Worm (Caenorhabditis elegans) whole organism, midembryonic: ENCODE results near the gene F31B9.2.

Source experiments
- T22C8.4 ChIP-seq: fragments of 200-800 bp; sonication (Bioruptor generic); IDR thresholded peaks from 2 replicates; pipeline ENCODE4 v1.3.6; 2022; ENCODE audit warnings: missing genetic modification characterization, missing compliant biosample characterization
- klf-2 ChIP-seq: fragments of 200-800 bp; sonication (Bioruptor generic); conservative IDR thresholded peaks from 2 replicates; pipeline ENCODE4 v1.3.6; 2022; ENCODE audit warnings: missing genetic modification reagents, missing genetic modification characterization, missing compliant biosample characterization
- med-1 ChIP-seq: sonication (generic microtip); optimal IDR thresholded peaks from 2 replicates; lab custom pipeline; 2017; ENCODE audit warnings: missing genetic modification characterization, mild to moderate bottlenecking, missing compliant biosample characterization, antibody characterized with exemption, missing genetic modification reagents; ENCODE audit not compliant: insufficient read depth
- tab-1 ChIP-seq: fragments of 200-800 bp; sonication (Bioruptor generic); IDR thresholded peaks from 2 replicates; pipeline ENCODE4 v1.3.6; 2022; ENCODE audit warnings: missing genetic modification characterization, missing compliant biosample characterization
- ztf-23 ChIP-seq: fragments of 200-800 bp; sonication (Bioruptor generic); IDR thresholded peaks from 2 replicates; pipeline ENCODE4 v1.3.6; 2022; ENCODE audit warnings: missing genetic modification reagents, missing genetic modification characterization, missing compliant biosample characterization
- ztf-29 ChIP-seq: fragments of 200-800 bp; sonication (Bioruptor generic); IDR thresholded peaks from 2 replicates; pipeline ENCODE4 v1.3.6; 2022; ENCODE audit warnings: missing genetic modification reagents, missing genetic modification characterization, missing compliant biosample characterization

DNA sequence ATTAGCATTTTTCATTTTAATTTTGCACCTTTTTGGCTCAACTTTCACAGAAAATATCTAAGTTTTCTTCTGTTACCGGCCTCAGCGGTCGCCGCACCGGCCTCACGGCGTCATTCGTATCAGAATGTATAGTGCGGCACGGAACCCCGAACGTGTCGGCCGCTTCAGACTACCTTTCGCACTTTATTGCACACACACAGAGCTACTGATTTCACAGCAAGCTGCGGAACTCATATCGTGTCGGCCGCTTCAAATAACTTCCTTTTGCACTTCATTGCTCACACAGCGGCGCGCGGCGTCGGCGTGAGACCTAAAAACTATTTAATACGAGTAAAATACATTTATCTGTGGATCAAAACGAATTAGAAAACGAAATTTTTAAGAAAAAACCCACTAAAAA is 32.7 kb upstream of the F31B9.2 start:
- TF ChIP-seq ztf-29 (GFP tag; lab: Robert Waterston, UW), result no peak
- no peak for TF ChIP-seq med-1
- TF ChIP-seq tab-1 (GFP tag; lab: Robert Waterston, UW), result no peak
- no peak for TF ChIP-seq klf-2
- TF ChIP-seq T22C8.4 (GFP tag; lab: Robert Waterston, UW), result no peak
- TF ChIP-seq ztf-23 (GFP tag; lab: Robert Waterston, UW), result no peak
